Worm (Caenorhabditis elegans) whole organism, L4 larva: Measurements from ENCODE around the gene atn-1.

Experiments used
- F49E8.2 ChIP-seq: sonication (generic microtip); optimal IDR thresholded peaks from 2 replicates; lab custom pipeline; 2016; ENCODE audit warnings: missing compliant biosample characterization, mild to moderate bottlenecking, missing genetic modification characterization, borderline replicate concordance
- ama-1 ChIP-seq: fragments of 150-350 bp; optimal IDR thresholded peaks from 2 replicates; lab custom pipeline; 2014; ENCODE audit warnings: inconsistent platforms, mixed read lengths
- arid-1 ChIP-seq: fragments of 200-800 bp; sonication (Bioruptor generic); conservative IDR thresholded peaks from 2 replicates; pipeline ENCODE4 v1.3.6; 2022; ENCODE audit warnings: missing genetic modification reagents, missing genetic modification characterization, missing compliant biosample characterization
- dve-1 ChIP-seq: sonication (generic microtip); optimal IDR thresholded peaks from 2 replicates; lab custom pipeline; 2017; ENCODE audit warnings: antibody characterized with exemption, mild to moderate bottlenecking, missing genetic modification characterization, missing compliant biosample characterization; ENCODE audit not compliant: insufficient read depth
- fkh-10 ChIP-seq: fragments of 150-350 bp; optimal IDR thresholded peaks from 2 replicates; lab custom pipeline; 2014; ENCODE audit warnings: missing biosample characterization, missing genetic modification reagents, missing genetic modification characterization
- fos-1 ChIP-seq: fragments of 150-350 bp; optimal IDR thresholded peaks from 2 replicates; lab custom pipeline; 2014; ENCODE audit warnings: missing biosample characterization, missing genetic modification characterization
- lin-1 ChIP-seq: fragments of 200-800 bp; sonication (Bioruptor generic); IDR thresholded peaks from 2 replicates; pipeline ENCODE4 v1.3.6; 2022; ENCODE audit warnings: missing genetic modification reagents, missing genetic modification characterization, missing compliant biosample characterization
- mdl-1 ChIP-seq, 2 experiments: fragments of 150-350 bp in 1 of 2; sonication (generic microtip) in 1 of 2; optimal IDR thresholded peaks; 2 replicates each; lab custom pipeline; 2014 to 2017; ENCODE audit warnings: missing biosample characterization in 2 of 2, missing genetic modification characterization in 2 of 2
- nhr-11 ChIP-seq: fragments of 150-350 bp; optimal IDR thresholded peaks from 2 replicates; lab custom pipeline; 2014; ENCODE audit warnings: missing biosample characterization, missing genetic modification characterization
- nhr-28 ChIP-seq: fragments of 150-350 bp; optimal IDR thresholded peaks from 2 replicates; lab custom pipeline; 2014; ENCODE audit warnings: missing biosample characterization, missing genetic modification characterization
- skn-1 ChIP-seq: fragments of 150-350 bp; optimal IDR thresholded peaks from 2 replicates; lab custom pipeline; 2014; ENCODE audit warnings: missing biosample characterization, missing genetic modification characterization
- snpc-4 ChIP-seq: fragments of 150-350 bp; optimal IDR thresholded peaks from 2 replicates; lab custom pipeline; 2014; ENCODE audit warnings: missing biosample characterization, missing genetic modification characterization
- unc-62 ChIP-seq, 3 experiments: fragments of 150-350 bp in 1 of 3; sonication (generic microtip); optimal IDR thresholded peaks in 2 of 3; peaks in 1 of 3; 1 replicate in 1 of 3; 2 replicates in 2 of 3; lab custom pipeline; 2014 to 2017; ENCODE audit warnings: missing biosample characterization in 3 of 3, missing genetic modification characterization in 3 of 3, missing genetic modification reagents in 3 of 3, missing genotype in 1 of 3

DNA sequence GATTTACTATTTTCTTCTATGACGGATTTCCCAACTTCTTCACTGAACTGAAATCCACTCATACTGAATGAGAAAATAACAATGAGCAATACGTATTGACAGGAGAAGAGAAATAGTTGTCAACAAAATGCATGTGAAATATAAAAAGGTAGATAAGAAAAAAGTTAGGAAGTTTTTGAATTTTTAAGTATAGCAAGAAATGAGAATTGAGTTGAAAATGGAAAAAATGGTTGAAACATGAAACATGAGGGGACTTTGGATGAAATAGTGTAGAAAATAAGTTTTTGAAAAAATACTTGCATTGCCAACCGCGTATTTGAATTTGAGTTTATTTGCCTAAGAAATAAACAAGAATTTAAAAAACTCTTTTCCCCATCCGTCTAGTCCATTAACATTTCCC, 31.3 kb upstream of the atn-1 start, which contains the start of the genes pals-38 and C54D10.9:
- no peak for TF ChIP-seq fos-1 (tag; lab: Kevin White, UChicago)
- no peak for TF ChIP-seq dve-1 (tag; lab: Kevin White, UChicago)
- no peak for TF ChIP-seq lin-1
- TF ChIP-seq snpc-4 (tag; lab: Kevin White, UChicago) = no peak
- no peak for TF ChIP-seq arid-1 (GFP tag; lab: Robert Waterston, UW)
- TF ChIP-seq nhr-11 = no peak
- TF ChIP-seq unc-62 (GFP tag; optimal IDR thresholded peaks at IDR 0.05 in 1 of 2; lab: Kevin White, UChicago) = no peak
- no peak for TF ChIP-seq unc-62 (tag; optimal IDR thresholded peaks at IDR 0.05; lab: Kevin White, UChicago)
- TF ChIP-seq fkh-10 (GFP tag; lab: Kevin White, UChicago) = no peak
- no peak for TF ChIP-seq nhr-28 (tag; lab: Kevin White, UChicago)
- no peak for TF ChIP-seq F49E8.2 (tag; lab: Kevin White, UChicago)
- no peak for TF ChIP-seq mdl-1 (tag; optimal IDR thresholded peaks at IDR 0.05; lab: Kevin White, UChicago)
- no peak for TF ChIP-seq skn-1 (tag; lab: Kevin White, UChicago)
- TF ChIP-seq ama-1 (lab: Kevin White, UChicago) = no peak
